Worm (Caenorhabditis elegans) whole organism, L1 larva: Measurements from ENCODE around the gene ddx-19.

Experiments
- C04F5.9 ChIP-seq: sonication (generic microtip); optimal IDR thresholded peaks from 2 replicates; lab custom pipeline; 2016; ENCODE audit warnings: missing genetic modification characterization, missing compliant biosample characterization
- C16A3.4 ChIP-seq: fragments of 150-350 bp; optimal IDR thresholded peaks from 2 replicates; lab custom pipeline; 2014; ENCODE audit warnings: missing biosample characterization, missing genetic modification characterization
- C34B4.2 ChIP-seq: sonication (generic microtip); optimal IDR thresholded peaks from 2 replicates; lab custom pipeline; 2017; ENCODE audit warnings: mild to moderate bottlenecking, missing genetic modification characterization, missing compliant biosample characterization
- Y116A8C.19 ChIP-seq: sonication (generic microtip); optimal IDR thresholded peaks from 2 replicates; lab custom pipeline; 2016; ENCODE audit warnings: missing compliant biosample characterization, missing genetic modification characterization, borderline replicate concordance
- aha-1 ChIP-seq: fragments of 150-350 bp; optimal IDR thresholded peaks from 2 replicates; lab custom pipeline; 2014; ENCODE audit warnings: missing biosample characterization, missing genetic modification characterization
- ama-1 ChIP-seq: fragments of 150-350 bp; optimal IDR thresholded peaks from 2 replicates; lab custom pipeline; 2014
- blmp-1 ChIP-seq: fragments of 150-350 bp; optimal IDR thresholded peaks from 2 replicates; lab custom pipeline; 2014; ENCODE audit warnings: missing biosample characterization, missing genetic modification characterization
- ceh-63 ChIP-seq: fragments of 200-800 bp; sonication (Bioruptor generic); optimal IDR thresholded peaks from 2 replicates; lab custom pipeline; 2018; ENCODE audit warnings: mild to moderate bottlenecking, missing genetic modification characterization, missing compliant biosample characterization
- ceh-88 ChIP-seq: fragments of 200-800 bp; sonication (Bioruptor generic); IDR thresholded peaks from 2 replicates; pipeline ENCODE4 v1.3.6; 2022; ENCODE audit warnings: missing genetic modification characterization, missing compliant biosample characterization
- ces-1 ChIP-seq: fragments of 150-350 bp; optimal IDR thresholded peaks from 2 replicates; lab custom pipeline; 2014; ENCODE audit warnings: missing biosample characterization, missing genetic modification reagents, missing genetic modification characterization
- dpl-1 ChIP-seq, 3 experiments: fragments of 150-350 bp in 2 of 3; sonication (generic microtip) in 1 of 3; optimal IDR thresholded peaks; 2 replicates each; lab custom pipeline; 2014 to 2017; ENCODE audit warnings: missing biosample characterization in 3 of 3, missing genetic modification characterization in 3 of 3, missing genetic modification reagents in 3 of 3
- dsc-1 ChIP-seq: sonication (generic microtip); optimal IDR thresholded peaks from 2 replicates; lab custom pipeline; 2016; ENCODE audit warnings: mild to moderate bottlenecking, missing genetic modification characterization, missing compliant biosample characterization
- efl-1 ChIP-seq, 4 experiments: fragments of 150-350 bp; optimal IDR thresholded peaks in 3 of 4; peaks in 1 of 4; 1 replicate in 1 of 4; 2 replicates in 3 of 4; lab custom pipeline; 2014; ENCODE audit warnings: missing biosample characterization in 2 of 4, missing genetic modification characterization in 2 of 4, missing genetic modification reagents in 2 of 4
- efl-3 ChIP-seq: fragments of 200-800 bp; sonication (Bioruptor generic); optimal IDR thresholded peaks from 2 replicates; lab custom pipeline; 2018; ENCODE audit warnings: mild to moderate bottlenecking, missing genetic modification characterization, missing compliant biosample characterization
- elt-3 ChIP-seq, 6 experiments: fragments of 150-350 bp in 1 of 6; sonication (generic microtip); optimal IDR thresholded peaks; 2 replicates each; lab custom pipeline; 2017 to 2018; ENCODE audit warnings: missing biosample characterization in 6 of 6, missing genetic modification characterization in 6 of 6, inconsistent platforms in 1 of 6
- ets-5 ChIP-seq: fragments of 200-800 bp; sonication (Bioruptor generic); IDR thresholded peaks from 2 replicates; pipeline ENCODE4 v1.3.6; 2022; ENCODE audit warnings: missing genetic modification characterization, missing compliant biosample characterization
- fkh-10 ChIP-seq: sonication (generic microtip); optimal IDR thresholded peaks from 2 replicates; lab custom pipeline; 2017; ENCODE audit warnings: missing biosample characterization, missing genetic modification reagents, missing genetic modification characterization
- fkh-4 ChIP-seq: sonication (generic microtip); optimal IDR thresholded peaks from 2 replicates; lab custom pipeline; 2016; ENCODE audit warnings: missing compliant biosample characterization, missing genetic modification characterization, borderline replicate concordance
- fkh-8 ChIP-seq: sonication (generic microtip); optimal IDR thresholded peaks from 2 replicates; lab custom pipeline; 2016; ENCODE audit warnings: mild to moderate bottlenecking, missing genetic modification characterization, missing compliant biosample characterization
- fos-1 ChIP-seq: fragments of 150-350 bp; optimal IDR thresholded peaks from 2 replicates; lab custom pipeline; 2014; ENCODE audit warnings: missing biosample characterization, missing genetic modification characterization
- hlh-4 ChIP-seq: sonication (generic microtip); optimal IDR thresholded peaks from 2 replicates; lab custom pipeline; 2016; ENCODE audit warnings: mild to moderate bottlenecking, missing genetic modification characterization, missing compliant biosample characterization
- hpl-2 ChIP-seq: fragments of 150-350 bp; optimal IDR thresholded peaks from 2 replicates; lab custom pipeline; 2014; ENCODE audit warnings: missing biosample characterization, missing genetic modification reagents, missing genetic modification characterization
- isw-1 ChIP-seq: fragments of 200-800 bp; sonication (Bioruptor generic); IDR thresholded peaks from 2 replicates; pipeline ENCODE4 v1.3.6; 2022; ENCODE audit warnings: missing genetic modification characterization, missing compliant biosample characterization
- lin-13 ChIP-seq: fragments of 150-350 bp; optimal IDR thresholded peaks from 2 replicates; lab custom pipeline; 2014; ENCODE audit warnings: missing biosample characterization, missing genetic modification reagents, missing genetic modification characterization
- lin-15B ChIP-seq: fragments of 150-350 bp; sonication (generic microtip); optimal IDR thresholded peaks from 3 replicates; lab custom pipeline; 2014; ENCODE audit warnings: missing biosample characterization, missing genetic modification characterization
- lin-35 ChIP-seq, 2 experiments: fragments of 150-350 bp; optimal IDR thresholded peaks; 2 replicates each; lab custom pipeline; 2014; ENCODE audit warnings: missing biosample characterization in 2 of 2, missing genetic modification characterization in 2 of 2, missing genetic modification reagents in 2 of 2
- lin-39 ChIP-seq: fragments of 150-350 bp; optimal IDR thresholded peaks from 2 replicates; lab custom pipeline; 2014; ENCODE audit warnings: missing biosample characterization, missing genetic modification reagents, missing genetic modification characterization
- lir-3 ChIP-seq: sonication (generic microtip); optimal IDR thresholded peaks from 2 replicates; lab custom pipeline; 2016; ENCODE audit warnings: mild to moderate bottlenecking, missing genetic modification characterization, moderate library complexity, missing compliant biosample characterization; ENCODE audit not compliant: poor library complexity
- mab-9 ChIP-seq: fragments of 200-800 bp; sonication (Bioruptor generic); IDR thresholded peaks from 2 replicates; pipeline ENCODE4 v1.3.6; 2022; ENCODE audit warnings: missing genetic modification reagents, missing genetic modification characterization, missing compliant biosample characterization
- mep-1 ChIP-seq: fragments of 150-350 bp; optimal IDR thresholded peaks from 2 replicates; lab custom pipeline; 2014; ENCODE audit warnings: missing biosample characterization, missing genetic modification characterization
- nhr-28 ChIP-seq: fragments of 150-350 bp; optimal IDR thresholded peaks from 2 replicates; lab custom pipeline; 2014; ENCODE audit warnings: missing biosample characterization, missing genetic modification characterization
- nhr-47 ChIP-seq: sonication (generic microtip); optimal IDR thresholded peaks from 2 replicates; lab custom pipeline; 2016; ENCODE audit warnings: mild to moderate bottlenecking, missing genetic modification characterization, moderate library complexity, missing compliant biosample characterization
- nhr-76 ChIP-seq: sonication (generic microtip); optimal IDR thresholded peaks from 2 replicates; lab custom pipeline; 2017; ENCODE audit warnings: missing biosample characterization, missing genetic modification characterization
- nhr-84 ChIP-seq: sonication (generic microtip); optimal IDR thresholded peaks from 2 replicates; lab custom pipeline; 2017; ENCODE audit warnings: missing biosample characterization, missing genetic modification characterization
- nhr-85 ChIP-seq: sonication (generic microtip); peaks from one replicate; lab custom pipeline; 2016; ENCODE audit warnings: missing genetic modification characterization, inconsistent platforms, missing compliant biosample characterization
- nhr-90 ChIP-seq: sonication (generic microtip); optimal IDR thresholded peaks from 2 replicates; lab custom pipeline; 2016; ENCODE audit warnings: mild to moderate bottlenecking, missing genetic modification characterization, missing compliant biosample characterization; ENCODE audit not compliant: poor library complexity
- pag-3 ChIP-seq: sonication (generic microtip); optimal IDR thresholded peaks from 2 replicates; lab custom pipeline; 2017; ENCODE audit warnings: missing genetic modification characterization, mild to moderate bottlenecking, missing compliant biosample characterization, antibody characterized with exemption, borderline replicate concordance; ENCODE audit not compliant: insufficient read depth
- pqm-1 ChIP-seq: sonication (generic microtip); optimal IDR thresholded peaks from 3 replicates; lab custom pipeline; 2017; ENCODE audit warnings: missing biosample characterization, missing genetic modification characterization
- snu-23 ChIP-seq: sonication (generic microtip); optimal IDR thresholded peaks from 2 replicates; lab custom pipeline; 2016; ENCODE audit warnings: missing genetic modification characterization, missing compliant biosample characterization
- sptf-1 ChIP-seq: fragments of 150-350 bp; optimal IDR thresholded peaks from 2 replicates; lab custom pipeline; 2014; ENCODE audit warnings: missing biosample characterization, missing genetic modification characterization
- sup-37 ChIP-seq: fragments of 200-800 bp; sonication (Bioruptor generic); optimal IDR thresholded peaks from 2 replicates; lab custom pipeline; 2018; ENCODE audit warnings: mild to moderate bottlenecking, missing genetic modification characterization, missing compliant biosample characterization
- tbx-2 ChIP-seq: sonication (generic microtip); optimal IDR thresholded peaks from 2 replicates; lab custom pipeline; 2016; ENCODE audit warnings: missing genetic modification characterization, missing compliant biosample characterization
- tlp-1 ChIP-seq: fragments of 150-350 bp; optimal IDR thresholded peaks from 2 replicates; lab custom pipeline; 2014; ENCODE audit warnings: missing biosample characterization, missing genetic modification characterization
- unc-30 ChIP-seq: sonication (generic microtip); optimal IDR thresholded peaks from 2 replicates; lab custom pipeline; 2017; ENCODE audit warnings: missing biosample characterization, missing genetic modification characterization
- unc-62 ChIP-seq: fragments of 150-350 bp; optimal IDR thresholded peaks from 2 replicates; lab custom pipeline; 2014; ENCODE audit warnings: missing biosample characterization, missing genetic modification reagents, missing genetic modification characterization
- unc-86 ChIP-seq: sonication (generic microtip); optimal IDR thresholded peaks from 2 replicates; lab custom pipeline; 2016; ENCODE audit warnings: missing genetic modification characterization, missing compliant biosample characterization
- vab-15 ChIP-seq: sonication (generic microtip); optimal IDR thresholded peaks from 2 replicates; lab custom pipeline; 2017; ENCODE audit warnings: missing genotype, mild to moderate bottlenecking, missing genetic modification characterization, missing compliant biosample characterization
- zag-1 ChIP-seq: fragments of 150-350 bp; optimal IDR thresholded peaks from 2 replicates; lab custom pipeline; 2014; ENCODE audit warnings: missing biosample characterization, missing genetic modification characterization
- ztf-11 ChIP-seq, 2 experiments: sonication (generic microtip); optimal IDR thresholded peaks; 2 replicates each; lab custom pipeline; 2016 to 2017; ENCODE audit warnings: missing genetic modification characterization in 2 of 2, missing biosample characterization in 1 of 2, missing compliant biosample characterization in 1 of 2
- ztf-4 ChIP-seq: fragments of 150-350 bp; optimal IDR thresholded peaks from 2 replicates; lab custom pipeline; 2014; ENCODE audit warnings: missing biosample characterization, missing genetic modification characterization

ddx-19 gene

DNA sequence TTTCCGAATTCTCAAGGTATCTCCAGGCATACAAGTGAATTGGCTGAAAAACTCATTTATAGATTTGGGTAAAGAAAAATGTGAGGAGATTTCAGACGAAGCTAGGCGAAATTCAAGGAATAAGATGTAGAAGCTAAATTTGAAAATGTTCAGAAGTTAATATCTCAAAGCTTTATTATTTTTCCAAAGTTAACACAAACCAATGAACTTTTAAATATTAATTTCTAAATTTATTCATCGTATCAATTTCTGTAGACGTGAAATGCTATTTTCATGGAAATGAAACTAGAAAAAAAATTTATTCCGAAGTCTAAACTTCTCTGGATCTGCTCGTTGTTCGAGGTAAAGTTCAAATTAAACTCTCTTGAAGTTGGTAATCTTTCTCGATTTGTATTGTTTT is 39.4 kb upstream of the ddx-19 start, which contains the start of gene agxt-1:
agxt-1 (plus strand) TSS at position 301 of the 400 bp plus-strand sequence.
- TF ChIP-seq nhr-47 (tag; lab: Kevin White, UChicago) (no peak), lin-13 (GFP tag; lab: Kevin White, UChicago) (no peak), mep-1 (tag; lab: Kevin White, UChicago) (no peak), pqm-1 (tag; lab: Kevin White, UChicago) (no peak), ceh-63 (GFP tag; lab: Kevin White, UChicago) (no peak), ceh-88 (GFP tag; lab: Robert Waterston, UW) (no peak), zag-1 (no peak), aha-1 (tag; lab: Kevin White, UChicago) (no peak), ces-1 (GFP tag; lab: Kevin White, UChicago) (no peak), mab-9 (GFP tag; lab: Robert Waterston, UW) (no peak), nhr-76 (tag; lab: Kevin White, UChicago) (no peak), unc-62 (no peak), nhr-85 (tag; lab: Kevin White, UChicago) (no peak), lir-3 (no peak), dpl-1 (GFP tag; optimal IDR thresholded peaks at IDR 0.05; lab: Kevin White, UChicago) (no peak), Y116A8C.19 (tag; lab: Kevin White, UChicago) (no peak), sup-37 (GFP tag; lab: Kevin White, UChicago) (no peak), C04F5.9 (tag; lab: Kevin White, UChicago) (no peak), fkh-8 (tag; lab: Kevin White, UChicago) (no peak), fkh-4 (tag; lab: Kevin White, UChicago) (no peak)

DNA sequence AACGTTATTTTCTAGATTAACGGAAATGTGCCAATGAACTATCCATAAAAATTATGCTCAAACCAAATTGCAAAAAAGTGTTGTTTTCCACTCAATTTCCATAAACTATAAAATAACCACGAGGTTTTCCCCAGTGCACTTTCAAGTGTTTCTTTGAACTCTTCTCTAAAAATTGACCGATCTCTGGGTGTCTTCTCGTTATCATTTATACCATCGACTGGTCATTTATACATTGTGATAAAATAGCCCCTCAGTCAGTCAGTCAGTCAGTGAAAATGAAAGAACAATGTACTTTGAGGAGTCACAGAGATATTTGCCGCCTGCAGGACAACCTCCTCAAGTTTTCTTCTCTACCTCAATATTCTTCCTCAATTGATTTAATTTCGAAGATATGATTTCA is 38.8 kb upstream of the ddx-19 start:
- TF ChIP-seq elt-3 (tag; optimal IDR thresholded peaks at IDR 0.05; lab: Kevin White, UChicago) (peak in 1 of 6 experiments; percentile 38), ama-1 (lab: Kevin White, UChicago) (no peak), unc-30 (tag; lab: Kevin White, UChicago) (no peak), tbx-2 (tag; lab: Kevin White, UChicago) (no peak), efl-1 (optimal IDR thresholded peaks at IDR 0.05; lab: Kevin White, UChicago) (no peak), efl-1 (GFP tag; optimal IDR thresholded peaks at IDR 0.05 in 1 of 2; lab: Kevin White, UChicago) (peak in 1 of 2 experiments; percentile 0), hpl-2 (GFP tag; lab: Kevin White, UChicago) (no peak), nhr-90 (tag; lab: Kevin White, UChicago) (no peak), mab-9 (GFP tag; lab: Robert Waterston, UW) (no peak), isw-1 (GFP tag; lab: Robert Waterston, UW) (no peak), dsc-1 (tag; lab: Kevin White, UChicago) (no peak), ztf-11 (tag; optimal IDR thresholded peaks at IDR 0.05; lab: Kevin White, UChicago) (no peak), blmp-1 (tag; lab: Kevin White, UChicago) (peak; percentile 45), fkh-4 (tag; lab: Kevin White, UChicago) (no peak), tlp-1 (tag; lab: Kevin White, UChicago) (no peak), fos-1 (tag; lab: Kevin White, UChicago) (no peak), fkh-8 (tag; lab: Kevin White, UChicago) (no peak), nhr-85 (tag; lab: Kevin White, UChicago) (peak; percentile 73), lin-15B (tag; lab: Kevin White, UChicago) (no peak), unc-62 (no peak), ceh-63 (GFP tag; lab: Kevin White, UChicago) (no peak), ets-5 (GFP tag; lab: Robert Waterston, UW) (no peak), hlh-4 (tag; lab: Kevin White, UChicago) (no peak), ceh-88 (GFP tag; lab: Robert Waterston, UW) (no peak), lir-3 (no peak), nhr-47 (tag; lab: Kevin White, UChicago) (no peak), lin-35 (GFP tag; optimal IDR thresholded peaks at IDR 0.05; lab: Kevin White, UChicago) (peak in 1 of 2 experiments; percentile 16), vab-15 (tag; lab: Kevin White, UChicago) (no peak), fkh-10 (GFP tag; lab: Kevin White, UChicago) (no peak), ztf-4 (tag; lab: Kevin White, UChicago) (no peak), nhr-84 (no peak), snu-23 (GFP tag; lab: Kevin White, UChicago) (peak; percentile 22), nhr-28 (tag; lab: Kevin White, UChicago) (no peak), mep-1 (tag; lab: Kevin White, UChicago) (no peak), aha-1 (tag; lab: Kevin White, UChicago) (no peak), unc-86 (tag; lab: Kevin White, UChicago) (no peak), C34B4.2 (no peak), lin-39 (tag; lab: Kevin White, UChicago) (no peak), C16A3.4 (tag; lab: Kevin White, UChicago) (no peak), pag-3 (no peak), sptf-1 (tag; lab: Kevin White, UChicago) (no peak), efl-3 (GFP tag; lab: Kevin White, UChicago) (no peak)
